Fruit fly (Drosophila melanogaster): ENCODE measurements around the gene Apl.

The Apl gene

dm6 chr3L:16571739-16572063 lies 23.3 kb upstream of the Apl start:
- TF ChIP-seq Side (GFP tag; optimal IDR thresholded peaks at IDR 0.05) (no peak), CG11504 (tag; optimal IDR thresholded peaks at IDR 0.05) (peak; percentile 9), zfh1 (GFP tag; IDR thresholded peaks at IDR 0.05) (0 out of 3 replicates have a peak, but pooled peaks have one; percentile 0), Pdp1 (GFP tag; optimal IDR thresholded peaks at IDR 0.05) (peak in 1 of 2 experiments; percentile 71), CG8478 (optimal IDR thresholded peaks at IDR 0.05) (no peak), CG9817 (tag; optimal IDR thresholded peaks at IDR 0.05) (no peak), disco-r (GFP tag; optimal IDR thresholded peaks at IDR 0.05) (no peak), sens (GFP tag) (peak; percentile 54)

- TF ChIP-seq Rx (GFP tag; IDR thresholded peaks at IDR 0.05) = no peak
- no peak for TF ChIP-seq CG12744 (GFP tag; optimal IDR thresholded peaks at IDR 0.05)
- TF ChIP-seq NC2α (GFP tag; optimal IDR thresholded peaks at IDR 0.05) = no peak
- TF ChIP-seq peb (GFP tag; IDR thresholded peaks at IDR 0.05) = no peak
- peak; percentile 5 for TF ChIP-seq pros (GFP tag; optimal IDR thresholded peaks at IDR 0.05)
- no peak for TF ChIP-seq gsb (GFP tag; IDR thresholded peaks at IDR 0.05)
- 0 out of 3 replicates have a peak, but pooled peaks have one; percentile 26 for TF ChIP-seq CG11695 (GFP tag; IDR thresholded peaks at IDR 0.05)
- peak; percentile 19 for TF ChIP-seq CG15269 (tag; optimal IDR thresholded peaks at IDR 0.05)
- TF ChIP-seq Pdp1 (GFP tag; optimal IDR thresholded peaks at IDR 0.05) = peak in 1 of 2 experiments; percentile 75
- no peak for TF ChIP-seq Kr (GFP tag; optimal IDR thresholded peaks at IDR 0.05)
- TF ChIP-seq CG14710 (tag; optimal IDR thresholded peaks at IDR 0.05) = no peak
- TF ChIP-seq CG15601 (tag; optimal IDR thresholded peaks at IDR 0.05) = peak; percentile 27
- TF ChIP-seq CG13296 (GFP tag; optimal IDR thresholded peaks at IDR 0.05) = peak; percentile 36
- TF ChIP-seq Fer1 (GFP tag; optimal IDR thresholded peaks at IDR 0.05) = peak; percentile 14
- TF ChIP-seq NFAT (GFP tag; IDR thresholded peaks at IDR 0.05) = peak; percentile 54; the same call in 1 of the 2 replicates
- TF ChIP-seq chinmo (GFP tag; IDR thresholded peaks at IDR 0.05; ENCODE audit: partially characterized antibody) = peak; percentile 72; the same call in 2 of the 4 replicates
- TF ChIP-seq Lhr (GFP tag; optimal IDR thresholded peaks at IDR 0.05) = no peak
- no peak for TF ChIP-seq CG11560 (tag; IDR thresholded peaks at IDR 0.05)
- TF ChIP-seq chm (GFP tag; IDR thresholded peaks at IDR 0.05) = peak; percentile 79; the same call in 1 of the 2 replicates
- peak; percentile 1 for TF ChIP-seq CHES-1-like (GFP tag; optimal IDR thresholded peaks at IDR 0.05)
- TF ChIP-seq az2 (GFP tag; optimal IDR thresholded peaks at IDR 0.05) = no peak
- no peak for TF ChIP-seq ap (GFP tag; IDR thresholded peaks at IDR 0.05)
- no peak for TF ChIP-seq CG18262 (tag; optimal IDR thresholded peaks at IDR 0.05)
- TF ChIP-seq vvl (GFP tag; IDR thresholded peaks at IDR 0.05) = peak; percentile 49
- TF ChIP-seq CG2129 (GFP tag; IDR thresholded peaks at IDR 0.05; ENCODE audit: partially characterized antibody) = no peak
- peak; percentile 35 for TF ChIP-seq CG17385 (GFP tag; optimal IDR thresholded peaks at IDR 0.05)
- TF ChIP-seq Mes4 (GFP tag; optimal IDR thresholded peaks at IDR 0.05) = no peak
- TF ChIP-seq CG8290 (GFP tag; optimal IDR thresholded peaks at IDR 0.05) = no peak
- peak in 1 of 2 experiments; percentile 40 for TF ChIP-seq CG8290 (tag; optimal IDR thresholded peaks at IDR 0.05)
- TF ChIP-seq Trl (optimal IDR thresholded peaks at IDR 0.05) = peak; percentile 60 to 81
- TF ChIP-seq Trl (GFP tag; optimal IDR thresholded peaks at IDR 0.05) = no peak
- no peak for TF ChIP-seq CrebB (tag; optimal IDR thresholded peaks at IDR 0.05)
- no peak for TF ChIP-seq CG16813 (GFP tag; IDR thresholded peaks at IDR 0.05; ENCODE audit: partially characterized antibody)
- no peak for TF ChIP-seq CG15479 (GFP tag; optimal IDR thresholded peaks at IDR 0.05)
- no peak for TF ChIP-seq ab (GFP tag; optimal IDR thresholded peaks at IDR 0.05)
- TF ChIP-seq BtbVII (GFP tag; optimal IDR thresholded peaks at IDR 0.05) = peak; percentile 37
- peak; percentile 15 for TF ChIP-seq stwl (tag; optimal IDR thresholded peaks at IDR 0.05)
- TF ChIP-seq kni (GFP tag; optimal IDR thresholded peaks at IDR 0.05) = peak; percentile 33
- 0 out of 2 replicates have a peak, but pooled peaks have one; percentile 16 for TF ChIP-seq inv (GFP tag; IDR thresholded peaks at IDR 0.05; ENCODE audit: partially characterized antibody)
- peak; percentile 71 for TF ChIP-seq CG34376 (GFP tag; optimal IDR thresholded peaks at IDR 0.05)
- peak; percentile 34; the same call in 1 of the 2 replicates for TF ChIP-seq stc (GFP tag; IDR thresholded peaks at IDR 0.05)
- peak; percentile 17 for TF ChIP-seq HHEX (GFP tag; optimal IDR thresholded peaks at IDR 0.05)
- TF ChIP-seq Bgb (GFP tag; IDR thresholded peaks at IDR 0.05; ENCODE audit: partially characterized antibody) = peak; percentile 51; the same call in 1 of the 2 replicates
Observed at dm6 chr3L:16572208-16572607, 22.8 kb upstream of the Apl start.

Data from whole organism, embryonic.